Worm (Caenorhabditis elegans) whole organism, mixed stage, embryonic: ENCODE measurements around the gene flh-1.
"Not testable (repeated sequence)": the region's sequence is repeated elsewhere in the genome, so short reads cannot be mapped to it uniquely, and the experiment has no call there.

Experiments
- M03D4.4 ChIP-seq: sonication (generic microtip); optimal IDR thresholded peaks from 2 replicates; lab custom pipeline; 2017; ENCODE audit warnings: mild to moderate bottlenecking, missing genetic modification characterization, missing compliant biosample characterization
- bed-3 ChIP-seq: fragments of 200-800 bp; sonication (Bioruptor generic); optimal IDR thresholded peaks from 3 replicates; lab custom pipeline; 2018; ENCODE audit warnings: mild to moderate bottlenecking, missing genetic modification characterization, moderate library complexity, missing compliant biosample characterization
- blmp-1 ChIP-seq: fragments of 150-350 bp; optimal IDR thresholded peaks from 2 replicates; lab custom pipeline; 2014; ENCODE audit warnings: missing biosample characterization, missing genetic modification characterization
- ceh-39 ChIP-seq: fragments of 150-350 bp; optimal IDR thresholded peaks from 2 replicates; lab custom pipeline; 2014; ENCODE audit warnings: missing biosample characterization, missing genetic modification characterization
- ceh-43 ChIP-seq: fragments of 200-800 bp; sonication (Bioruptor generic); optimal IDR thresholded peaks from 2 replicates; lab custom pipeline; 2018; ENCODE audit warnings: mild to moderate bottlenecking, missing genetic modification characterization, moderate library complexity, missing compliant biosample characterization
- ceh-83 ChIP-seq: fragments of 200-800 bp; sonication (Bioruptor generic); optimal IDR thresholded peaks from 2 replicates; lab custom pipeline; 2018; ENCODE audit warnings: mild to moderate bottlenecking, missing genetic modification characterization, missing compliant biosample characterization
- ces-1 ChIP-seq: fragments of 150-350 bp; optimal IDR thresholded peaks from 2 replicates; lab custom pipeline; 2014; ENCODE audit warnings: missing biosample characterization, missing genetic modification reagents, missing genetic modification characterization
- cnd-1 ChIP-seq: fragments of 200-800 bp; sonication (Bioruptor generic); optimal IDR thresholded peaks from 2 replicates; lab custom pipeline; 2018; ENCODE audit warnings: mild to moderate bottlenecking, missing genetic modification characterization, missing compliant biosample characterization
- elt-1 ChIP-seq: sonication (generic microtip); optimal IDR thresholded peaks from 2 replicates; lab custom pipeline; 2017; ENCODE audit warnings: missing genetic modification characterization, mild to moderate bottlenecking, missing compliant biosample characterization, antibody characterized with exemption, moderate library complexity, borderline replicate concordance; ENCODE audit not compliant: insufficient read depth
- elt-3 ChIP-seq: fragments of 150-350 bp; optimal IDR thresholded peaks from 2 replicates; lab custom pipeline; 2014; ENCODE audit warnings: missing biosample characterization, missing genetic modification characterization
- flh-1 ChIP-seq: fragments of 200-800 bp; sonication (Bioruptor generic); optimal IDR thresholded peaks from 2 replicates; lab custom pipeline; 2018; ENCODE audit warnings: mild to moderate bottlenecking, missing genetic modification characterization, moderate library complexity, missing compliant biosample characterization
- ham-2 ChIP-seq: fragments of 200-800 bp; sonication (Bioruptor generic); optimal IDR thresholded peaks from 2 replicates; lab custom pipeline; 2018; ENCODE audit warnings: mild to moderate bottlenecking, missing genetic modification characterization, missing compliant biosample characterization
- hlh-1 ChIP-seq: fragments of 150-350 bp; optimal IDR thresholded peaks from 2 replicates; lab custom pipeline; 2014; ENCODE audit warnings: missing biosample characterization, missing genetic modification reagents, missing genetic modification characterization
- lin-32 ChIP-seq: fragments of 200-800 bp; sonication (Bioruptor generic); optimal IDR thresholded peaks from 2 replicates; lab custom pipeline; 2018; ENCODE audit warnings: mild to moderate bottlenecking, missing genetic modification characterization, missing compliant biosample characterization
- mab-5 ChIP-seq: fragments of 150-350 bp; optimal IDR thresholded peaks from 2 replicates; lab custom pipeline; 2014; ENCODE audit warnings: missing biosample characterization, missing genetic modification characterization
- mep-1 ChIP-seq: fragments of 150-350 bp; optimal IDR thresholded peaks from 2 replicates; lab custom pipeline; 2017; ENCODE audit warnings: missing biosample characterization, missing genetic modification reagents, missing genetic modification characterization, inconsistent platforms
- mls-2 ChIP-seq: sonication (generic microtip); optimal IDR thresholded peaks from 2 replicates; lab custom pipeline; 2016; ENCODE audit warnings: mild to moderate bottlenecking, missing genetic modification characterization, moderate library complexity, missing compliant biosample characterization
- nhr-12 ChIP-seq: fragments of 150-350 bp; optimal IDR thresholded peaks from 2 replicates; lab custom pipeline; 2014; ENCODE audit warnings: missing biosample characterization, missing genetic modification characterization
- nhr-2 ChIP-seq: fragments of 150-350 bp; optimal IDR thresholded peaks from 2 replicates; lab custom pipeline; 2014; ENCODE audit warnings: missing biosample characterization, missing genetic modification characterization
- nhr-237 ChIP-seq: fragments of 150-350 bp; optimal IDR thresholded peaks from 2 replicates; lab custom pipeline; 2014; ENCODE audit warnings: missing biosample characterization, missing genetic modification characterization
- nhr-28 ChIP-seq: fragments of 150-350 bp; optimal IDR thresholded peaks from 2 replicates; lab custom pipeline; 2014; ENCODE audit warnings: missing biosample characterization, missing genetic modification characterization
- nhr-76 ChIP-seq: sonication (generic microtip); optimal IDR thresholded peaks from 2 replicates; lab custom pipeline; 2017; ENCODE audit warnings: missing biosample characterization, missing genetic modification characterization
- pha-4 ChIP-seq: fragments of 150-350 bp; optimal IDR thresholded peaks from 2 replicates; lab custom pipeline; 2018; ENCODE audit warnings: missing biosample characterization, missing genetic modification reagents, missing genetic modification characterization
- snpc-4 ChIP-seq: fragments of 150-350 bp; optimal IDR thresholded peaks from 2 replicates; lab custom pipeline; 2014; ENCODE audit warnings: missing biosample characterization, missing genetic modification characterization
- sptf-1 ChIP-seq: sonication (generic microtip); optimal IDR thresholded peaks from 2 replicates; lab custom pipeline; 2017; ENCODE audit warnings: mild to moderate bottlenecking, missing genetic modification characterization, moderate library complexity, missing compliant biosample characterization
- tbx-8 ChIP-seq: fragments of 200-800 bp; sonication (Bioruptor generic); optimal IDR thresholded peaks from 2 replicates; lab custom pipeline; 2018; ENCODE audit warnings: mild to moderate bottlenecking, missing genetic modification characterization, moderate library complexity, missing compliant biosample characterization
- unc-120 ChIP-seq: sonication (generic microtip); optimal IDR thresholded peaks from 2 replicates; lab custom pipeline; 2017; ENCODE audit warnings: missing genetic modification characterization, missing compliant biosample characterization; ENCODE audit not compliant: poor library complexity, severe bottlenecking
- unc-39 ChIP-seq: fragments of 150-350 bp; optimal IDR thresholded peaks from 2 replicates; lab custom pipeline; 2014; ENCODE audit warnings: missing biosample characterization, missing genetic modification characterization
- unc-62 ChIP-seq: fragments of 150-350 bp; optimal IDR thresholded peaks from 2 replicates; lab custom pipeline; 2014; ENCODE audit warnings: missing biosample characterization, missing genetic modification reagents, missing genetic modification characterization
- zip-8 ChIP-seq: fragments of 150-350 bp; optimal IDR thresholded peaks from 2 replicates; lab custom pipeline; 2014; ENCODE audit warnings: missing biosample characterization, missing genetic modification characterization
- ztf-11 ChIP-seq: fragments of 150-350 bp; optimal IDR thresholded peaks from 2 replicates; lab custom pipeline; 2014; ENCODE audit warnings: missing biosample characterization, missing genetic modification characterization

flh-1 gene

DNA sequence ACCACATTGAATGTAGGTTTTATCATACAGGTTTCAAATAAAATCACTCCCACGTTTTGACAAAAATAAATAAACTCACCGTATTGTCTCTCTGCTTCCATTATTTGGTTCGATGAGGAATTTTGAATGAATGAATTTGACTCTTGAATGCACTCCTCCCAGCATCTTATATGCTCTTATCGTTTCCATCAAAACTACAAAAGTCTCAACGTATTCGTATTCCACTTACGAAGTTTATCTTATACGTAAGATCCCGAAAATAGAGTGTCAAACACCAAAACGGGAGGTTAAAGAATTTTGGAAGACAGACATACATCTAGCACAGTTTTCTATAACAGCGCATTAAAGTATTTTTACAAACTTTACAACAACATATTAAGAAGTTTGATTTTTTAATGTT lies 29.8 kb upstream of the flh-1 start, which contains the start of gene nhr-264:
nhr-264 (minus strand) TSS at position 101 of the 400 bp plus-strand sequence.
- TF ChIP-seq sptf-1, nhr-12, M03D4.4 (tag; lab: Kevin White, UChicago): not testable (repeated sequence)

DNA sequence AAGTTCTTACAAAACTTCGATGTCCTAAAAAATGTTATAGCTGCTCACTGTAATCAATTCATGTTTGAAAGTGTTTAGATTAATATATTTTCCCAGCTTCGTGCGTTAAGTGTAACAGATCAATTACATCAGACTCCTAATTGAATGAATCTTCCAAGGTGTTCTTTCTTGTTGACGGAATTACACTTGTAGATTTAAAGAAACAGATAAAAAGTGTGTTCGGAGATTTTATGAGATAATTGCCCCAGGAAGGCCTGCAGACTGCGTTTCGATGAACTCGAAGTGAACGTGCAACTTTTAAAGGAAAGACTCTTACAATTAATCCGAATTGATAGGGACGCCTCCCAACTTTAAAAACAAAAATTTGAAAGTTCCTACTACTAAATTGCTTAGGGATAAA lies 25.6 kb upstream of the flh-1 start:
- no peak for TF ChIP-seq ztf-11 (tag; lab: Kevin White, UChicago)
- TF ChIP-seq unc-62 (GFP tag; lab: Kevin White, UChicago), result no peak
- TF ChIP-seq ces-1, result no peak
- no peak for TF ChIP-seq blmp-1
- no peak for TF ChIP-seq ceh-83
- no peak for TF ChIP-seq zip-8 (tag; lab: Kevin White, UChicago)
- TF ChIP-seq nhr-28 (tag; lab: Kevin White, UChicago), result no peak
- TF ChIP-seq flh-1 (GFP tag; lab: Kevin White, UChicago), result no peak
- TF ChIP-seq unc-39, result no peak
- no peak for TF ChIP-seq tbx-8
- no peak for TF ChIP-seq sptf-1 (tag; lab: Kevin White, UChicago)
- TF ChIP-seq nhr-2 (tag; lab: Kevin White, UChicago), result no peak
- no peak for TF ChIP-seq cnd-1 (tag; lab: Kevin White, UChicago)
- no peak for TF ChIP-seq hlh-1
- TF ChIP-seq elt-3 (tag; lab: Kevin White, UChicago), result no peak
- TF ChIP-seq ceh-43 (GFP tag; lab: Kevin White, UChicago), result no peak
- TF ChIP-seq ceh-39, result no peak
- TF ChIP-seq pha-4 (tag; lab: Kevin White, UChicago), result no peak
- TF ChIP-seq ham-2 (GFP tag; lab: Kevin White, UChicago), result no peak

DNA sequence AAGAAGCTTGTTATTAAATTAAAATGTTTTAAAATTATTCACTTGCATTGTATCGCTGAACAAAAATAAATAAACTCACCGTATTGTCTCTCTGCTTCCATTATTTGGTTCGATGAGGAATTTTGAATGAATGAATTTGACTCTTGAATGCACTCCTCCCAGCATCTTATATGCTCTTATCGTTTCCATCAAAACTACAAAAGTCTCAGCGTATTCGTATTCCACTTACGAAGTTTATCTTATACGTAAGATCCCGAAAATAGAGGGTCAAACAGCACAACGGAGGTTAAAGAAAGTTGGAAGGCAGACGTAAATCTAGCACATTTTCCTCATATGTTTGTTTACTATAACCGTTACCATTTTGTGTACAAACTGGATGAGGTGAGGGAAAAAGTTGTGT lies 22.2 kb upstream of the flh-1 start, which contains the start of gene nhr-267:
nhr-267 (minus strand) TSS at position 101 of the 400 bp plus-strand sequence.
- TF ChIP-seq ceh-43 (GFP tag; lab: Kevin White, UChicago); mep-1 (tag; lab: Kevin White, UChicago); elt-1 (tag; lab: Kevin White, UChicago): not testable (repeated sequence)
- TF ChIP-seq, all 35 proteins: peak for 0; not testable (repeated sequence) for 35

DNA sequence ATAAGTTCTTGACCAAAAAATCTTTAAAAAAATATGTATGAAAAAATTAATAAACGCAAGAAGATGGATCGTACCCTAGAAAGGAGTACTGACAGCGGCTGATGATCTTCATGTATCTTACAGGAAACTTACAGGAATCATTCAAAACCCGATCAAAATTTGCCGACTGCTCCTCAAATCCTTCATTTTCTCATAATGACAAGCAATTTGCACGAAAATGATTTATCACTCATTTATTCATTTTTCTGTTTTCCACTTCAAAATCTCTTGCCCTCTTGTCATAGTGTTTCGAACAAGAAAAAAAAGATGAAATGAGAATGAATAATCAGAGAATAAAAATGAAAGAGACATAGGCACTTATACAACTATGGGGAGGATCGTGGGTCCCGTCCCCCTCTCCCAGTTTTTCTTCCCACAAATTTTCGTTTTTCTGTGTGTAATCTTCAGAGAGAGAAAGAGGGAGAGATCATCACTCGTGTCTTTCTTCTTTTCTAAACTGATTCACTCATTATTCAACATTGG lies 10.0 kb upstream of the flh-1 start, which contains the start of gene nmy-3:
nmy-3 (plus strand) TSS at position 472 of the 522 bp plus-strand sequence.
- TF ChIP-seq ham-2 (GFP tag; lab: Kevin White, UChicago), result no peak
- peak; percentile 10 for TF ChIP-seq unc-120 (tag; lab: Kevin White, UChicago)

DNA sequence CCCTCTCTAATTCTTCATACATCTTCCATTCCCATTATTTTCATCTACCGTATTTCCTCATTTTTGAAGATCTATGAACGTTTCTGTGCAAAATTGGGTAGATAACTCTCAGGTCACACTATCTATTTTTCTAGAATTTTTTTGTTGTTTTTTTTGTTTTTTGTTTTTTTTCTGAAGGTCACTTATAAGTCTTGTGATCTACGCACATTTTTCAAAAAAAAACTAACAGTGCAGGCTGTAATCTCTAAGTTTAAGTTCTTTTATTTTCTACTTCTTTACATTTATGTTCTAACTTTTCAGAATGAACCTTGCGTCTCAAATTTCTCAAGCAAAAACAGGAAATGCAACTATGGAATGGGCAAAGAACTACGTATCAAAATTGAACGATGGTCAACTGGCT lies 5.7 kb upstream of the flh-1 start, which contains the start of gene flh-3:
flh-3 (plus strand) TSS at position 301 of the 400 bp plus-strand sequence.
- TF ChIP-seq lin-32 (GFP tag; lab: Kevin White, UChicago), result no peak
- TF ChIP-seq mab-5 (tag; lab: Kevin White, UChicago), result no peak
- TF ChIP-seq pha-4 (tag; lab: Kevin White, UChicago), result no peak
- TF ChIP-seq cnd-1 (tag; lab: Kevin White, UChicago), result no peak
- TF ChIP-seq nhr-76 (tag; lab: Kevin White, UChicago), result no peak
- TF ChIP-seq bed-3 (GFP tag; lab: Kevin White, UChicago), result no peak
- no peak for TF ChIP-seq elt-1 (tag; lab: Kevin White, UChicago)
- no peak for TF ChIP-seq mep-1 (tag; lab: Kevin White, UChicago)
- no peak for TF ChIP-seq ceh-43 (GFP tag; lab: Kevin White, UChicago)
- TF ChIP-seq nhr-237 (tag; lab: Kevin White, UChicago), result no peak
- TF ChIP-seq ztf-11 (tag; lab: Kevin White, UChicago), result no peak
- TF ChIP-seq snpc-4 (tag; lab: Kevin White, UChicago), result no peak
- TF ChIP-seq tbx-8, result no peak
- no peak for TF ChIP-seq ces-1
- TF ChIP-seq mls-2, result no peak
- TF ChIP-seq elt-3 (tag; lab: Kevin White, UChicago), result no peak
- TF ChIP-seq ham-2 (GFP tag; lab: Kevin White, UChicago), result no peak
